Worm (Caenorhabditis elegans) whole organism, dauer: ENCODE measurements around the gene T24E12.11.
"Not testable (repeated sequence)": the region's sequence is repeated elsewhere in the genome, so short reads cannot be mapped to it uniquely, and the experiment has no call there.

Experiments
- unc-62 ChIP-seq: sonication (generic microtip); optimal IDR thresholded peaks from 2 replicates; lab custom pipeline; 2017; ENCODE audit warnings: missing biosample characterization, missing genetic modification reagents, missing genetic modification characterization

Gene T24E12.11

ce11 chrII:3788356-3788962 lies 9.1 kb upstream of the T24E12.11 start:
- no peak for TF ChIP-seq unc-62 (GFP tag; lab: Kevin White, UChicago)

DNA sequence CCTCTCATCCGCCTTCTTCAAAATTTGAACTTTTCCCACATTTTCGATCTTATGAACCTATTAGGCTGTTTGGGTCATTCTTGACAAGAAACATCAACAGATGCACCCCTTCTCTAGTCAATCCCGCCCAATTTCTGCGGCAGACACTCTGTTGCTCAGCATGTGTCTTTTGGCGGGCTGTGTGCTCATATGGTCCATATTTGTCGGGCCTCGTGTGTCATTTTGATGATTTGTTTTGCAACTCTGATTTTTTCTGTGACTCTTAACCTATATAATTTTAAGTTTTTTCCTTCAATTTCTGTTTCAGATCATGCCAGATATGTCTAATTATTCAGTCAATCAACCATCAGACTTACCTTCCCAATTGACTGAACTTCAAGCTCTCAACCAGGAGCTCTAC lies 7.8 kb upstream of the T24E12.11 start, which contains the start of gene T24E12.13:
TSS of gene T24E12.13 (plus strand) at position 301 of the 400 bp plus-strand sequence.
- no peak for TF ChIP-seq unc-62 (GFP tag; lab: Kevin White, UChicago)

- TF ChIP-seq unc-62 (GFP tag; lab: Kevin White, UChicago): no peak
Observed at ce11 chrII:3786538-3786937, 7.2 kb upstream of the T24E12.11 start.

DNA sequence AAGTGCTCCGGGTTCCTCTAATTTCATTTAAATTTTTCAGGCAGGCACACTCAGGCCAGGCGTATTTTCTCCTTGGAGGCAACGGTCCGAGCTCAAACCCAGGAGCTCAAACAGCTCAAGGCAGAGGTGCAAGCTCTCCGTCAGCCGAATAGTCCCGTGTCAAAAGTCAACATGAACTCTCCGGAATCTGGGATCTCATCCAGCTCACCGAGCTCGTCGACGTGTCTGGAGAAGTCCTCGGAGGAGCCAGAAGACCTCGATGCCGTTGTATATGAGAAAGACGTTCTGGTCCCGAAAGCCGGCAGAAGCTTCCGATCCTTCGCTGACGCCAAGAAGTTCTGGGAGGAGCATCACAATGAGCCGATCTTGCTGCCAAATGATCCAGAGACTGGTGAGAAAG lies 6.4 kb upstream of the T24E12.11 start:
- no peak for TF ChIP-seq unc-62 (GFP tag; lab: Kevin White, UChicago)

DNA sequence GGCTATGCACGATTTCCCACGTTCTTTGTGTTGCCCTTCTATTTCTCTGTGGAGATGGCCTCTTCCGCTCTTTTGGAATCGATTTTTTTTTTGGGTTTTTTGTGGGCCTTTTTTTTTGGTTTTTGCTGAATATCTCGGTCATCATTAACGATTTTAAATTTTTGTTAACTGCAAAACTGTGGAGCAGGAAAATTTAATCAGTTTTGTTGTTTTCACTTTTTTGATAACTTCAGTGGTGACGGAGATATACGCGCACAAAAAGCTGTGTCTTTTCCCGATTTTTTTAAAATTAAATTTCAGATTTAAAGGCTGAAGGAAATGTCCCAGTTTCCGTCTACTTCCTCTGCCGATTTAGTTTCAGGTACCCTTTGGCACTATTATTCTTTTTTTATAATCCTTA lies 5.9 kb upstream of the T24E12.11 start, which contains the start of gene T24E12.1:
TSS of gene T24E12.1 (plus strand) at position 301 of the 400 bp plus-strand sequence.
- no peak for TF ChIP-seq unc-62 (GFP tag; lab: Kevin White, UChicago)

ce11 chrII:3782309-3783000 lies 3.1 kb upstream of the T24E12.11 start, which contains the start of gene T24E12.2:
Gene T24E12.2 (plus strand): TSS chrII:3782950.
- TF ChIP-seq unc-62 (GFP tag; lab: Kevin White, UChicago): no peak

ce11 chrII:3781238-3781637 lies 1.9 kb upstream of the T24E12.11 start:
- no peak for TF ChIP-seq unc-62 (GFP tag; lab: Kevin White, UChicago)

DNA sequence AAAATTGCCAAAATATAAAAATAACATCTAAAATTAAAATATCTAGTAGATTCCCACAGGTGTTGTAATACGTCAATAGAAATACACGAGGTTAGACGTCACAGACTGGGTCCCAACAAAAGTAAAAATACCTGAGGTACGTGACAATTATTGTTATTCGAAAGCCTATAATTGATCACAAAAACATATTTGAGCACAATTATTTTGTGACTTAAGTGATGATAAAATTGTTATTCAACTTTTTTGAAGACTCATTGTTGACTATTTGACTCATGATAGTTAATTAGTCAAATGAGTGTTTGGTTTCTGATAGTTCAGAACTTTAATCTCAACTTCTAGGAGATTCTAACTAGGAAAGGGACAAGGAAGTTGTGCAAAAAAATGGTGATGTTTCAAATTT lies 1.6 kb downstream of the T24E12.11 start:
- TF ChIP-seq unc-62 (GFP tag; lab: Kevin White, UChicago): no peak

DNA sequence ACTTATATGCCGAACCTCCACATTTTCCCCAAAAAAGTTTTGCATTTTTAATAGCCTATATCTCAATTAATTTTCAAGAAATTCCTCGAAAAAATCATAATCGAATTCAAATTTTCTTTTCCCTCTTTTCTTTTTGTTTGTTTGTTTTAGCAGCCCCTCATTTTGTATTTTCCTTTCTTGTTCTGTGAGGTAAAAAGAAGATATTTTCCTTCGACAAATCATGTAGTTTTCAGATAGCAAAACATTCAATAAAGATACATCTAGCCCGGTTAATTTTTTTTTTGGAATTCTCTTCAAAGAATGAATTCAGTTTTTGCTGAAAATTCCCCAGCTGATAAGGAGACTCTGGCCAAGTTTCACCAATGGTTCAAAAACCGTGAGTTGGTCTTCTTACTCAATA lies 3.6 kb downstream of the T24E12.11 start, which contains the start of gene T24E12.3:
TSS of gene T24E12.3 (plus strand) at position 301 of the 400 bp plus-strand sequence.
- no peak for TF ChIP-seq unc-62 (GFP tag; lab: Kevin White, UChicago)

DNA sequence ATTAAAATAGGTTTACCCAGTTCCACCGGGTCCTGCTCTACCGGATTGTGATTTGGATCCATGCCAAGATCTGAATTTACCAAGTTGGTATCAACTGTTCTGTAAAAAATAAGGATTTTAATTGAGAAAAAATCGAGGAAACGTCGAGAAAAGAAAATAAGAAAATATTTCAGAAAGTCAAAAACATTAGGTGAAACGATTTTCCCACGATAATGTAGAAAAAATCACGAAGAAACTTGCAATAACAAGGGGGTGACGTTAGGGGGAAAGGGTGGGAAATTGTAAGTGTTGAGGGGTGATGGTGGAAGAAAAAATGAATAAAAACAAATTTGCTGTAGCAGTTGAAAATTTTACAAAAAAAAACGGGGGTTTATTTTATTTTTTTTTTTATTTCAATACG lies 6.2 kb downstream of the T24E12.11 start, which contains the start of gene T24E12.10:
TSS of gene T24E12.10 (minus strand) at position 101 of the 400 bp plus-strand sequence.
- TF ChIP-seq unc-62 (GFP tag; lab: Kevin White, UChicago): no peak

ce11 chrII:3771640-3772039 lies 7.7 kb downstream of the T24E12.11 start:
- no peak for TF ChIP-seq unc-62 (GFP tag; lab: Kevin White, UChicago)

DNA sequence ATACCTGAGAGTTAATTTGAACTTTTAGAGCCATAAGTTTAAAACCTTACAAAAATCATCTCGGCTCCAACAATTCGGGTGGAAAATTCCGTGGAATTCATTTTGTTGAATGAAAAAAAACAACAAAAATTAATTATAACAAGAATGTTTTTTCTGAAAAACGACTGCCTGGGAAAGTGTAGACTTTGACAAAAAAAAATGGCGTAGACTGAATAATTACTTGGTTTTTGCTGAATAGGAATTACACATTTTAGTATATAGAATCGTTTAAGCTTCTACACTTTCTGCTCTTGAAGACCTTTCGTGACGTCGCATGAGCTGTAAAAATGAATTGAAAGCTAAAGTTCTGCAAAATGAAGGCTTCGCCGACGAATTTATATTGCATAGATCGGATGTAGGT lies 14.9 kb downstream of the T24E12.11 start, which contains the start of gene srx-112:
TSS of gene srx-112 (minus strand) at position 101 of the 400 bp plus-strand sequence.
- no peak for TF ChIP-seq unc-62 (GFP tag; lab: Kevin White, UChicago)

- not testable (repeated sequence) for TF ChIP-seq unc-62 (GFP tag; lab: Kevin White, UChicago)
Observed at ce11 chrII:3761599-3761998, 17.8 kb downstream of the T24E12.11 start, which contains the start of gene T24E12.6. Gene T24E12.6 (minus strand): TSS chrII:3761699.

DNA sequence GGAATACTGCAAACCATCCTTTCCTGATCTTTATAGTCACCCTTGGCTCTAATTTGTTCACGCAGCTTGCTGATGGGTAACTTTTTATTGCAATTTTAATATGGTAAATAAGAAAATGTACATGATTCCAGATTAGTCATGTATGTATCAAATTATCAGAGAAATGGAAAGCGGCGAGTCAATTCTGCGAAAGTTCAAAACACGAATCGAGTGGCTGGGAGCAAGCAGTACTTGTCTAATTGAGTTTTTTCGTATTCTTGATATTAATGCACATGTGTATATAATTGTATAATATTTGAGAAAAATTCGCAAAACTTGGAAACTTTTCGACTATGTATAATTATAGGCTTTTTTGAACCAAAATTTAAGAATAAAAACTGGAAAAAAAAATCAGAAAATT lies 20.4 kb downstream of the T24E12.11 start, which contains the start of gene T24E12.12:
TSS of gene T24E12.12 (plus strand) at position 281 of the 400 bp plus-strand sequence.
- no peak for TF ChIP-seq unc-62 (GFP tag; lab: Kevin White, UChicago)

- TF ChIP-seq unc-62 (GFP tag; lab: Kevin White, UChicago): no peak
Observed at ce11 chrII:3757499-3757898, 21.9 kb downstream of the T24E12.11 start, which contains the start of gene srx-111. Gene srx-111 (plus strand): TSS chrII:3757799.

DNA sequence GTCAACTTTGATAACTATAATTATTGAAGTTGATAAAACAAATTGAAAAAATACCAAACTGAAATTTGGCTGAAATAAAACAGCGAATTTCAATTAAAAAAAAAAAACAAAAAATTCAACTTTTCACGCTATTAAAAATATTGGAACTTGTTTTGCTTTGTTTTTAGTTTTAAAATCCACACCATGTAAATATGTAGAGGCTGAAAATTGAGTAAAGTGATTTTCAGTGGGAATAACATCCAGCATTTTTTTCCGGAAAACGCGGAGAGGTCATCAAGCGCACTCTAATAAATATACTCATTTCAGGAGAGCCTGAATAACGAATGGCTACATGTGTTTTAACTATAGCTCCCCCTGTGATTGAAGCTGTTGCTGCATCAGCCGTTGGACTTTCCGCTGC lies 25.8 kb downstream of the T24E12.11 start, which contains the start of gene rcd-1:
TSS of gene rcd-1 (plus strand) at position 301 of the 400 bp plus-strand sequence.
- no peak for TF ChIP-seq unc-62 (GFP tag; lab: Kevin White, UChicago)
